Fruit fly (Drosophila melanogaster) whole organism, embryonic: ENCODE measurements around the gene Pde11.

Experiments used
- Abd-B ChIP-seq: fragments of 200-800 bp; sonication (Bioruptor generic); optimal IDR thresholded peaks from 2 replicates; lab custom pipeline; 2018; ENCODE audit warnings: missing biosample characterization, mild to moderate bottlenecking, missing genetic modification characterization, moderate library complexity
- Awh ChIP-seq: fragments of 200-800 bp; sonication (Bioruptor generic); IDR thresholded peaks from 2 replicates; pipeline ENCODE4, ENCODE4 v1.3.6; 2022; ENCODE audit warnings: missing biosample characterization, missing genetic modification characterization
- C15 ChIP-seq: fragments of 200-800 bp; sonication (Bioruptor generic); IDR thresholded peaks from 3 replicates; pipeline ENCODE4 v1.3.6; 2022; ENCODE audit warnings: missing biosample characterization, missing genetic modification characterization
- CG1024 ChIP-seq: fragments of 200-800 bp; sonication (Bioruptor generic); IDR thresholded peaks from 2 replicates; pipeline ENCODE4 v1.3.6; 2022; ENCODE audit warnings: missing biosample characterization, missing genetic modification characterization
- CG12071 ChIP-seq: fragments of 200-800 bp; sonication (Bioruptor generic); optimal IDR thresholded peaks from 3 replicates; lab custom pipeline; 2018; ENCODE audit warnings: missing biosample characterization, mild to moderate bottlenecking, missing genetic modification characterization
- CG12104 ChIP-seq: fragments of 200-800 bp; sonication (Bioruptor generic); optimal IDR thresholded peaks from 3 replicates; lab custom pipeline; 2016; ENCODE audit warnings: missing biosample characterization, missing genetic modification characterization
- CG13123 ChIP-seq: fragments of 200-800 bp; sonication (Bioruptor generic); optimal IDR thresholded peaks from 2 replicates; lab custom pipeline; 2016; ENCODE audit warnings: missing biosample characterization, missing genetic modification characterization
- CG14014 ChIP-seq: fragments of 200-800 bp; sonication (Bioruptor generic); IDR thresholded peaks from 2 replicates; pipeline ENCODE4 v1.3.6; 2022; ENCODE audit warnings: missing biosample characterization, missing genetic modification characterization
- CG17568 ChIP-seq: fragments of 200-800 bp; sonication (Bioruptor generic); optimal IDR thresholded peaks from 2 replicates; lab custom pipeline; 2018; ENCODE audit warnings: missing biosample characterization, mild to moderate bottlenecking, missing genetic modification characterization, moderate library complexity
- CG17829 ChIP-seq: fragments of 200-800 bp; optimal IDR thresholded peaks from 2 replicates; lab custom pipeline; 2019; ENCODE audit warnings: missing biosample characterization, mild to moderate bottlenecking, missing genetic modification characterization, moderate library complexity
- CG30431 ChIP-seq: fragments of 200-800 bp; sonication (Bioruptor generic); optimal IDR thresholded peaks from 2 replicates; lab custom pipeline; 2017; ENCODE audit warnings: missing biosample characterization, missing genetic modification characterization
- CG3407 ChIP-seq: fragments of 200-800 bp; sonication (Bioruptor generic); optimal IDR thresholded peaks from 2 replicates; lab custom pipeline; 2018; ENCODE audit warnings: missing biosample characterization, mild to moderate bottlenecking, missing genetic modification characterization
- CG4820 ChIP-seq: fragments of 200-800 bp; sonication (Bioruptor generic); optimal IDR thresholded peaks from 3 replicates; lab custom pipeline; 2016; ENCODE audit warnings: missing biosample characterization, missing genetic modification characterization
- CG6254 ChIP-seq: fragments of 200-800 bp; sonication (Bioruptor generic); optimal IDR thresholded peaks from 3 replicates; lab custom pipeline; 2017; ENCODE audit warnings: mild to moderate bottlenecking, missing biosample characterization, missing genetic modification reagents, missing genetic modification characterization
- CG6683 ChIP-seq: fragments of 200-800 bp; sonication (Bioruptor generic); optimal IDR thresholded peaks from 2 replicates; lab custom pipeline; 2017; ENCODE audit warnings: missing biosample characterization, mild to moderate bottlenecking, missing genetic modification characterization, missing genetic modification reagents
- CG7987 ChIP-seq: fragments of 200-800 bp; sonication (Bioruptor generic); optimal IDR thresholded peaks from 2 replicates; lab custom pipeline; 2018; ENCODE audit warnings: missing biosample characterization, mild to moderate bottlenecking, missing genetic modification characterization, moderate library complexity
- CG8290 ChIP-seq, 3 experiments: fragments of 200-800 bp; sonication (Bioruptor generic); optimal IDR thresholded peaks; 2 replicates each; lab custom pipeline; 2016 to 2019; ENCODE audit warnings: missing biosample characterization in 3 of 3, missing genetic modification characterization in 3 of 3, mild to moderate bottlenecking in 2 of 3, moderate library complexity in 1 of 3
- CrebB ChIP-seq: fragments of 200-800 bp; sonication (Bioruptor generic); optimal IDR thresholded peaks from 3 replicates; lab custom pipeline; 2018; ENCODE audit warnings: missing biosample characterization, mild to moderate bottlenecking, missing genetic modification characterization
- Dfd ChIP-seq, 2 experiments: fragments of >200 bp; optimal IDR thresholded peaks; 2 replicates each; lab custom pipeline; 2017; ENCODE audit warnings: missing biosample characterization in 2 of 2, missing genetic modification characterization in 2 of 2
- Drgx ChIP-seq: fragments of 200-800 bp; sonication (Bioruptor generic); IDR thresholded peaks from 2 replicates; pipeline ENCODE4 v1.3.6; 2022; ENCODE audit warnings: missing biosample characterization, missing genetic modification characterization
- Gsc ChIP-seq: fragments of 200-800 bp; sonication (Bioruptor generic); IDR thresholded peaks from 2 replicates; pipeline ENCODE4 v1.3.6; 2022; ENCODE audit warnings: missing biosample characterization, missing genetic modification characterization
- H2.0 ChIP-seq: fragments of 200-800 bp; sonication (Bioruptor generic); IDR thresholded peaks from 2 replicates; pipeline ENCODE4 v1.3.6; 2022; ENCODE audit warnings: missing biosample characterization, missing genetic modification characterization
- Nf-YB ChIP-seq: fragments of 200-800 bp; sonication (Bioruptor generic); optimal IDR thresholded peaks from 3 replicates; lab custom pipeline; 2019; ENCODE audit warnings: missing biosample characterization, mild to moderate bottlenecking, missing genetic modification characterization, moderate library complexity
- YL-1 ChIP-seq: fragments of 200-800 bp; sonication (Bioruptor generic); optimal IDR thresholded peaks from 3 replicates; lab custom pipeline; 2017; ENCODE audit warnings: missing biosample characterization, mild to moderate bottlenecking, missing genetic modification characterization
- ac ChIP-seq: fragments of 200-800 bp; sonication (Bioruptor generic); optimal IDR thresholded peaks from 3 replicates; lab custom pipeline; 2017; ENCODE audit warnings: missing biosample characterization, mild to moderate bottlenecking, missing genetic modification characterization
- al ChIP-seq: fragments of 200-800 bp; sonication (Bioruptor generic); IDR thresholded peaks from 2 replicates; pipeline ENCODE4 v1.3.6; 2022; ENCODE audit warnings: missing biosample characterization, missing genetic modification characterization
- br ChIP-seq: fragments of >200 bp; optimal IDR thresholded peaks from 2 replicates; lab custom pipeline; 2017
- cg ChIP-seq: fragments of 200-800 bp; sonication (Bioruptor generic); optimal IDR thresholded peaks from 3 replicates; lab custom pipeline; 2019; ENCODE audit warnings: missing biosample characterization, mild to moderate bottlenecking, missing genetic modification characterization, moderate library complexity
- chinmo ChIP-seq: fragments of 200-800 bp; sonication (Bioruptor generic); IDR thresholded peaks from 4 replicates; pipeline ENCODE4 v1.3.6; 2022; ENCODE audit warnings: missing biosample characterization, missing genetic modification characterization; ENCODE audit not compliant: partially characterized antibody
- cwo ChIP-seq: fragments of 200-800 bp; sonication (Bioruptor generic); optimal IDR thresholded peaks from 3 replicates; lab custom pipeline; 2017; ENCODE audit warnings: missing biosample characterization, missing genetic modification characterization, mild to moderate bottlenecking, moderate library complexity, missing genetic modification reagents
- dmrt99B ChIP-seq: fragments of 200-800 bp; sonication (Bioruptor generic); optimal IDR thresholded peaks from 2 replicates; lab custom pipeline; 2018; ENCODE audit warnings: missing biosample characterization, mild to moderate bottlenecking, missing genetic modification characterization, moderate library complexity
- fd3F ChIP-seq: fragments of 200-800 bp; sonication (Bioruptor generic); optimal IDR thresholded peaks from 2 replicates; lab custom pipeline; 2018; ENCODE audit warnings: missing biosample characterization, mild to moderate bottlenecking, missing genetic modification characterization, moderate library complexity
- gcm2 ChIP-seq: fragments of 200-800 bp; sonication (Bioruptor generic); optimal IDR thresholded peaks from 2 replicates; lab custom pipeline; 2016; ENCODE audit warnings: missing biosample characterization, missing genetic modification characterization
- gfzf ChIP-seq: fragments of 200-800 bp; sonication (Bioruptor generic); optimal IDR thresholded peaks from 2 replicates; lab custom pipeline; 2016; ENCODE audit warnings: missing biosample characterization, mild to moderate bottlenecking, missing genetic modification characterization, moderate library complexity
- h ChIP-seq: fragments of >200 bp; optimal IDR thresholded peaks from 2 replicates; lab custom pipeline; 2017
- hb ChIP-seq: fragments of 200-800 bp; sonication (Bioruptor generic); IDR thresholded peaks from 3 replicates; pipeline ENCODE4 v1.3.6; 2022; ENCODE audit warnings: missing biosample characterization, missing genetic modification characterization; ENCODE audit not compliant: partially characterized antibody
- hbn ChIP-seq: fragments of 200-800 bp; sonication (Bioruptor generic); IDR thresholded peaks from 2 replicates; pipeline ENCODE4 v1.3.6; 2022; ENCODE audit warnings: missing biosample characterization, missing genetic modification characterization; ENCODE audit not compliant: partially characterized antibody
- lbe ChIP-seq: fragments of 200-800 bp; sonication (Bioruptor generic); optimal IDR thresholded peaks from 2 replicates; lab custom pipeline; 2016; ENCODE audit warnings: missing biosample characterization, mild to moderate bottlenecking, missing genetic modification characterization
- lmd ChIP-seq: fragments of 200-800 bp; sonication (Bioruptor generic); IDR thresholded peaks from 2 replicates; pipeline ENCODE4 v1.3.6; 2022; ENCODE audit warnings: missing biosample characterization, missing genetic modification characterization
- nmo ChIP-seq: fragments of 200-800 bp; sonication (Bioruptor generic); optimal IDR thresholded peaks from 2 replicates; lab custom pipeline; 2018; ENCODE audit warnings: missing biosample characterization, mild to moderate bottlenecking, missing genetic modification characterization, moderate library complexity
- peb ChIP-seq: fragments of 200-800 bp; sonication (Bioruptor generic); IDR thresholded peaks from 2 replicates; pipeline ENCODE4 v1.3.6; 2022; ENCODE audit warnings: missing biosample characterization, missing genetic modification characterization
- rib ChIP-seq: fragments of 200-800 bp; sonication (Bioruptor generic); IDR thresholded peaks from 2 replicates; pipeline ENCODE4 v1.3.6; 2022; ENCODE audit warnings: missing biosample characterization, missing genetic modification characterization
- scrt ChIP-seq: fragments of 200-800 bp; sonication (Bioruptor generic); optimal IDR thresholded peaks from 2 replicates; lab custom pipeline; 2018; ENCODE audit warnings: missing biosample characterization, mild to moderate bottlenecking, missing genetic modification characterization, moderate library complexity
- sens ChIP-seq: fragments of 200-800 bp; sonication (Bioruptor generic); peaks from one replicate; lab custom pipeline; 2016; ENCODE audit warnings: missing biosample characterization, missing genetic modification characterization
- tgo ChIP-seq: fragments of 200-800 bp; sonication (Bioruptor generic); IDR thresholded peaks from 3 replicates; pipeline ENCODE4 v1.3.6; 2022; ENCODE audit warnings: missing biosample characterization, missing genetic modification characterization
- ttk ChIP-seq: fragments of 200-800 bp; sonication (Bioruptor generic); IDR thresholded peaks from 2 replicates; pipeline ENCODE4 v2.1.2; 2022; ENCODE audit warnings: missing biosample characterization, missing genetic modification characterization
- wek ChIP-seq: fragments of 200-800 bp; sonication (Bioruptor generic); optimal IDR thresholded peaks from 3 replicates; lab custom pipeline; 2018; ENCODE audit warnings: missing biosample characterization, mild to moderate bottlenecking, missing genetic modification characterization, moderate library complexity
- zen2 ChIP-seq: fragments of 200-800 bp; sonication (Bioruptor generic); IDR thresholded peaks from 3 replicates; pipeline ENCODE4 v1.3.6; 2022; ENCODE audit warnings: missing biosample characterization, missing genetic modification characterization; ENCODE audit not compliant: partially characterized antibody
- zfh2 ChIP-seq: fragments of 200-800 bp; sonication (Bioruptor generic); optimal IDR thresholded peaks from 2 replicates; lab custom pipeline; 2016; ENCODE audit warnings: missing biosample characterization, missing genetic modification characterization

The Pde11 gene

DNA sequence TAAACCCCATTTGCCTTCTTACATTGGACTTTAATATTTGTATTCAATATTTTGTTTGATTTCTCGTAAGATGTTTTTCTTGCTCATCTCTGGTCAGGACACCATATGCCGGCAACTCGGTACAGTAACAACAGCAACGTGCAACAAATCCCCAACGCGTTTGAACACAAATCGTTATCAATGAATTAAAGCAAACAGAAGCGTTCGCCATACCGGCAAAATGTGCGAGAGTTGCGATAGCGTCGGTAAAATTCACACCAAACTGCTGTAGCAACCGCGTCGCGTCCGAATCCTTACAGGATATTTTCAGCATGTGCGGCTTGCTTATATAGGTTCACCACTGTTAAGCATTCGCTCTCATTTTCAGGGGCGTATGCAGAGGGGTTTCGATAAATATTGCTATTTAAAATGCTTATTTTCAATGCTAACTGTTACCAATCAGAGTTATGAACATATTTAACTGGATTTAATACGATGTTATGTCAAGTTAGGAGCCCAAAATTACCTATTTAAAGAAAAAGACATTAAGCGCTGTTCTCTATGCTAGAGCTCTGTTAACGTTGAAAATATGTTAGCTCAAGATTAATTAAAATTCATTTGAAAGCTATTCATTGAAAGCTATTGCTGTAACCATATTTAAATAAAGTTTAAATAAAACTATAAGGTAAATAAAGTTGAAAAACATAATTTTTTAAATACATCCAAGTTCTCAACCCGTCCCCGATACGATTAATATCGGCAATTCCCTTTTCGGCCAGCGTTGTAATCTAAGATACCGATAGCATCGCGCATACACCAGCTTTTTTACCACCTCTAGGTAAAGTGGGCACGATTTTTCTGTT, at the start of gene Pde11, which contains the start of gene CG15160:
Gene Pde11, minus strand, starts transcription at position 243 of the 842 bp plus-strand sequence.
Gene CG15160, plus strand, starts transcription at position 792 of the 842 bp plus-strand sequence.
- TF ChIP-seq CG6254 (GFP tag; lab: Kevin White, UChicago) (no peak), CrebB (tag; lab: Kevin White, UChicago) (no peak), Nf-YB (GFP tag; lab: Kevin White, UChicago) (no peak), h (no peak), gcm2 (GFP tag; lab: Kevin White, UChicago) (no peak), CG12071 (GFP tag; lab: Kevin White, UChicago) (no peak), hbn (GFP tag; lab: Robert Waterston, UW) (peak; percentile 92), lbe (GFP tag; lab: Kevin White, UChicago) (peak; percentile 60), zfh2 (peak; percentile 10), Drgx (GFP tag; lab: Robert Waterston, UW) (no peak; the same call in 1 of the 2 replicates), nmo (GFP tag; lab: Kevin White, UChicago) (peak; percentile 57), gfzf (peak; percentile 50), wek (GFP tag; lab: Kevin White, UChicago) (no peak), C15 (GFP tag; lab: Robert Waterston, UW) (0 out of 3 replicates have a peak, but pooled peaks have one; percentile 7), CG1024 (GFP tag; lab: Robert Waterston, UW) (no peak), peb (GFP tag; lab: Robert Waterston, UW) (no peak), al (GFP tag; lab: Robert Waterston, UW) (no peak), zen2 (peak; percentile 94), scrt (peak; percentile 45), CG7987 (GFP tag; lab: Kevin White, UChicago) (peak; percentile 39), H2.0 (GFP tag; lab: Robert Waterston, UW) (no peak), CG14014 (GFP tag; lab: Robert Waterston, UW) (no peak), CG17829 (tag; lab: Kevin White, UChicago) (peak; percentile 54), chinmo (GFP tag; lab: Robert Waterston, UW) (peak; percentile 99), hb (GFP tag; lab: Robert Waterston, UW) (peak; percentile 100), dmrt99B (tag; lab: Kevin White, UChicago) (no peak), Dfd (GFP tag; optimal IDR thresholded peaks at IDR 0.05; lab: Kevin White, UChicago) (no peak), CG4820 (GFP tag; lab: Kevin White, UChicago) (no peak), CG30431 (GFP tag; lab: Kevin White, UChicago) (no peak), Abd-B (GFP tag; lab: Kevin White, UChicago) (peak; percentile 34), sens (GFP tag; lab: Kevin White, UChicago) (peak; percentile 82), CG17568 (GFP tag; lab: Kevin White, UChicago) (no peak), Awh (GFP tag; lab: Robert Waterston, UW) (no peak), CG8290 (GFP tag; optimal IDR thresholded peaks at IDR 0.05; lab: Kevin White, UChicago) (peak; percentile 56), CG8290 (tag; optimal IDR thresholded peaks at IDR 0.05; lab: Kevin White, UChicago) (peak in 1 of 2 experiments; percentile 8), YL-1 (GFP tag; lab: Kevin White, UChicago) (peak; percentile 36), ttk (no peak), br (no peak), CG6683 (GFP tag; lab: Kevin White, UChicago) (no peak), cg (no peak), rib (GFP tag; lab: Robert Waterston, UW) (no peak), cwo (GFP tag; lab: Kevin White, UChicago) (no peak), ac (GFP tag; lab: Kevin White, UChicago) (no peak), lmd (GFP tag; lab: Robert Waterston, UW) (peak; percentile 22; the same call in 1 of the 2 replicates), CG3407 (GFP tag; lab: Kevin White, UChicago) (no peak), fd3F (GFP tag; lab: Kevin White, UChicago) (no peak), CG12104 (no peak), CG13123 (peak; percentile 27), tgo (no peak), Gsc (GFP tag; lab: Robert Waterston, UW) (no peak)
